Worm (Caenorhabditis elegans) whole organism, early embryonic: Measurements from ENCODE around the gene inx-8.

Experiments
- F13C5.2 ChIP-seq: sonication (generic microtip); optimal IDR thresholded peaks from 2 replicates; lab custom pipeline; 2017; ENCODE audit warnings: mild to moderate bottlenecking, missing genetic modification characterization, inconsistent platforms, missing compliant biosample characterization
- aly-1 ChIP-seq: sonication (generic microtip); optimal IDR thresholded peaks from 2 replicates; lab custom pipeline; 2016; ENCODE audit warnings: missing genetic modification characterization, missing compliant biosample characterization
- ama-1 ChIP-seq: fragments of 150-350 bp; optimal IDR thresholded peaks from 2 replicates; lab custom pipeline; 2014
- flt-1 ChIP-seq: fragments of 200-800 bp; sonication (Bioruptor generic); IDR thresholded peaks from 2 replicates; pipeline ENCODE4 v1.3.6; 2022; ENCODE audit warnings: missing genetic modification characterization, missing compliant biosample characterization
- hmg-4 ChIP-seq: fragments of 200-800 bp; sonication (Bioruptor generic); optimal IDR thresholded peaks from 2 replicates; lab custom pipeline; 2018; ENCODE audit warnings: mild to moderate bottlenecking, missing genetic modification characterization, missing compliant biosample characterization
- pes-1 ChIP-seq: fragments of 200-800 bp; sonication (Bioruptor generic); IDR thresholded peaks from 2 replicates; pipeline ENCODE4 v1.3.6; 2022; ENCODE audit warnings: missing genetic modification reagents, missing genetic modification characterization, missing compliant biosample characterization
- scrt-1 ChIP-seq: fragments of 200-800 bp; sonication (Bioruptor generic); IDR thresholded peaks from 2 replicates; pipeline ENCODE4 v1.3.6; 2022; ENCODE audit warnings: missing genetic modification characterization, missing compliant biosample characterization
- sea-1 ChIP-seq: fragments of 200-800 bp; sonication (Bioruptor generic); conservative IDR thresholded peaks from 2 replicates; pipeline ENCODE4 v1.3.6; 2022; ENCODE audit warnings: missing genetic modification characterization, missing compliant biosample characterization
- tbx-11 ChIP-seq: fragments of 200-800 bp; sonication (Bioruptor generic); IDR thresholded peaks from 2 replicates; pipeline ENCODE4 v1.3.6; 2022; ENCODE audit warnings: missing genetic modification characterization, missing compliant biosample characterization
- tbx-37 ChIP-seq: fragments of 200-800 bp; sonication (Bioruptor generic); conservative IDR thresholded peaks from 2 replicates; pipeline ENCODE4 v1.3.6; 2022; ENCODE audit warnings: missing genetic modification reagents, missing genetic modification characterization, missing compliant biosample characterization
- tra-4 ChIP-seq: sonication (generic microtip); optimal IDR thresholded peaks from 2 replicates; lab custom pipeline; 2017; ENCODE audit warnings: missing genetic modification characterization, missing compliant biosample characterization

ce11 chrIV:11700100-11700499 is 26.5 kb downstream of the inx-8 start:
- TF ChIP-seq ama-1 (lab: Kevin White, UChicago) (no peak), F13C5.2 (tag; lab: Kevin White, UChicago) (no peak), flt-1 (GFP tag; lab: Robert Waterston, UW) (no peak), hmg-4 (GFP tag; lab: Kevin White, UChicago) (no peak), pes-1 (no peak), tbx-37 (GFP tag; lab: Robert Waterston, UW) (no peak), scrt-1 (GFP tag; lab: Robert Waterston, UW) (no peak), sea-1 (GFP tag; lab: Robert Waterston, UW) (no peak), tra-4 (tag; lab: Kevin White, UChicago) (no peak), tbx-11 (GFP tag; lab: Robert Waterston, UW) (no peak), aly-1 (tag; lab: Kevin White, UChicago) (no peak)
